Fruit fly (Drosophila melanogaster): ENCODE data around the gene mRpL14.

mRpL14 gene

dm6 chrX:2296230-2297044 lies 48.0 kb downstream of the mRpL14 start (continued):
- TF ChIP-seq Hr4 (GFP tag; optimal IDR thresholded peaks at IDR 0.05) (peak; percentile 90), Sox102F (GFP tag; optimal IDR thresholded peaks at IDR 0.05) (peak; percentile 95), Sox15 (GFP tag; optimal IDR thresholded peaks at IDR 0.05) (peak; percentile 92), esn (GFP tag; optimal IDR thresholded peaks at IDR 0.05) (peak; percentile 96), salr (GFP tag; optimal IDR thresholded peaks at IDR 0.05) (peak; percentile 78 to 93), ss (GFP tag; optimal IDR thresholded peaks at IDR 0.05) (peak; percentile 89 to 94), dsx (GFP tag; optimal IDR thresholded peaks at IDR 0.05; ENCODE audit: poor library complexity, severe bottlenecking) (peak; percentile 78), OdsH (GFP tag; optimal IDR thresholded peaks at IDR 0.05) (peak; percentile 94), CG11762 (GFP tag; optimal IDR thresholded peaks at IDR 0.05; ENCODE audit: insufficient read depth) (peak; percentile 90), net (GFP tag; optimal IDR thresholded peaks at IDR 0.05) (peak; percentile 95), Gug (GFP tag; IDR thresholded peaks at IDR 0.05) (0 out of 2 replicates have a peak, but pooled peaks have one; percentile 60), CG11294 (GFP tag; IDR thresholded peaks at IDR 0.05) (peak; percentile 31; the same call in 1 of the 2 replicates), Lpt (GFP tag; optimal IDR thresholded peaks at IDR 0.05) (peak; percentile 90), Hr39 (GFP tag; optimal IDR thresholded peaks at IDR 0.05) (peak; percentile 94), CG34406 (GFP tag; optimal IDR thresholded peaks at IDR 0.05) (peak; percentile 93), CG6808 (GFP tag; optimal IDR thresholded peaks at IDR 0.05) (peak; percentile 94), CG11902 (GFP tag; optimal IDR thresholded peaks at IDR 0.05) (peak; percentile 87), CG6792 (GFP tag; optimal IDR thresholded peaks at IDR 0.05) (peak; percentile 96), CG8632 (GFP tag; optimal IDR thresholded peaks at IDR 0.05) (peak; percentile 93), CG6163 (GFP tag; IDR thresholded peaks at IDR 0.05) (0 out of 3 replicates have a peak, but pooled peaks have one; percentile 21), spab (GFP tag; optimal IDR thresholded peaks at IDR 0.05) (peak; percentile 90), vri (GFP tag; optimal IDR thresholded peaks at IDR 0.05) (peak; percentile 86), dac (GFP tag; optimal IDR thresholded peaks at IDR 0.05) (peak; percentile 88), CG10669 (GFP tag; optimal IDR thresholded peaks at IDR 0.05) (peak; percentile 92)

dm6 chrX:2295435-2296229 lies 48.8 kb downstream of the mRpL14 start, which contains the start of gene Raf:
Gene Raf, plus strand, starts transcription at chrX:2295466.
- TF ChIP-seq CG8319 (GFP tag; optimal IDR thresholded peaks at IDR 0.05) (no peak), Hr4 (GFP tag; optimal IDR thresholded peaks at IDR 0.05) (no peak), fd59A (GFP tag; optimal IDR thresholded peaks at IDR 0.05) (no peak), CG34406 (GFP tag; optimal IDR thresholded peaks at IDR 0.05) (no peak), CG11762 (GFP tag; optimal IDR thresholded peaks at IDR 0.05; ENCODE audit: insufficient read depth) (no peak), svp (GFP tag) (no peak), Ets21C (GFP tag; optimal IDR thresholded peaks at IDR 0.05) (no peak), CG3032 (tag; optimal IDR thresholded peaks at IDR 0.05) (no peak), CG10669 (GFP tag; optimal IDR thresholded peaks at IDR 0.05) (peak; percentile 1), eg (GFP tag; IDR thresholded peaks at IDR 0.05) (0 out of 3 replicates have a peak, but pooled peaks have one; percentile 70), CG6163 (GFP tag; IDR thresholded peaks at IDR 0.05) (peak; percentile 10; the same call in 1 of the 3 replicates), spab (GFP tag; optimal IDR thresholded peaks at IDR 0.05) (no peak), CG8119 (GFP tag; IDR thresholded peaks at IDR 0.05) (no peak), CG11294 (GFP tag; IDR thresholded peaks at IDR 0.05) (0 out of 2 replicates have a peak, but pooled peaks have one; percentile 68), pdm3 (GFP tag; optimal IDR thresholded peaks at IDR 0.05) (no peak), CG6854 (GFP tag; optimal IDR thresholded peaks at IDR 0.05) (peak; percentile 36), vri (GFP tag; optimal IDR thresholded peaks at IDR 0.05) (peak; percentile 96), Ets96B (tag; optimal IDR thresholded peaks at IDR 0.05) (no peak)
